Worm (Caenorhabditis elegans): ENCODE measurements around the gene wrn-1.
A peak's percentile ranks its signal among the peaks of the same experiment; 100 is the strongest.

wrn-1 gene

DNA sequence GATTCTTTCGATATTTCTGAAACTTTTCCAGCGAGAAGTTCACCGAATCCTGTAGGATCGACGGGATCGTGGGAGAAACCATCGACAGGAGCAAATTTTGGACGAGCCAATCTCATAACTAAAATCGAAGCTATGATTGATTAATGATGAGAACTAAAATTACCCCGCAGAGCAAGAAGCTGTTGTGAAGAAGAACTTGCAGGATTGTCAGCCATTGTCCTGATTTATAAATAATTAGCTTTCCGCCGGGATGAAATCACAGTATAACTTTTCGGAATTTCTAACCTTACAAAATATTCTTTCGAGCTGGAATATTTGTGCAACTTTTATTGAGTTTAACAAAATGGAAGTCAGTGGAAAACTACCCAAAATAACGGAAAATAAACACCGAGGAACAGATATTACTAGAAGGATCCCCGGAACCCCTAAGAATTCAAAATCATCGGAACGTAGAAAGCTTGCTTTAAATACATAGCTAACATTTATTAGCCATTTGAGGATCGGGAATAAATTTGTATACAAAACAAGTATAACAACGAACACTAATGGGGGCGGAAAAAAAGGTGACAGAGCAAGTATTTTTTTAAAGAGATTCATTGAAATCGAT lies 32.6 kb downstream of the wrn-1 start, which contains the start of gene C56C10.7:
Gene C56C10.7 (minus strand): TSS at position 312 of the 607 bp plus-strand sequence.
- TF ChIP-seq unc-30 (tag; optimal IDR thresholded peaks at IDR 0.05) (no peak), grh-1 (GFP tag; IDR thresholded peaks at IDR 0.05) (no peak), elt-2 (tag; optimal IDR thresholded peaks at IDR 0.05) (peak; percentile 30), nhr-71 (tag; optimal IDR thresholded peaks at IDR 0.05) (peak; percentile 11), efl-1 (optimal IDR thresholded peaks at IDR 0.05) (no peak), efl-1 (GFP tag; optimal IDR thresholded peaks at IDR 0.05 in 1 of 2) (no peak), ets-5 (GFP tag; IDR thresholded peaks at IDR 0.05) (no peak), nhr-19 (GFP tag; conservative IDR thresholded peaks at IDR 0.05) (no peak), mdl-1 (tag; optimal IDR thresholded peaks at IDR 0.05) (no peak), C16A3.4 (tag; optimal IDR thresholded peaks at IDR 0.05) (no peak), mep-1 (tag; optimal IDR thresholded peaks at IDR 0.05) (no peak), hlh-17 (GFP tag; optimal IDR thresholded peaks at IDR 0.05; ENCODE audit: borderline replicate concordance) (no peak), fkh-8 (tag; optimal IDR thresholded peaks at IDR 0.05) (no peak), lin-39 (tag; optimal IDR thresholded peaks at IDR 0.05) (no peak), nhr-76 (tag; optimal IDR thresholded peaks at IDR 0.05) (no peak), sptf-1 (tag; optimal IDR thresholded peaks at IDR 0.05) (no peak), fkh-10 (GFP tag; optimal IDR thresholded peaks at IDR 0.05) (no peak), pqm-1 (tag; optimal IDR thresholded peaks at IDR 0.05) (no peak), egl-27 (tag; optimal IDR thresholded peaks at IDR 0.05) (no peak), irx-1 (tag; optimal IDR thresholded peaks at IDR 0.05) (no peak), ceh-90 (tag; optimal IDR thresholded peaks at IDR 0.05) (no peak), dpl-1 (GFP tag; optimal IDR thresholded peaks at IDR 0.05) (no peak), blmp-1 (tag; optimal IDR thresholded peaks at IDR 0.05) (no peak), fos-1 (tag; optimal IDR thresholded peaks at IDR 0.05) (no peak), C34B4.2 (tag; optimal IDR thresholded peaks at IDR 0.05) (no peak), pax-3 (tag; optimal IDR thresholded peaks at IDR 0.05) (no peak), nhr-47 (tag; optimal IDR thresholded peaks at IDR 0.05) (no peak), snu-23 (GFP tag; optimal IDR thresholded peaks at IDR 0.05) (peak; percentile 32), isw-1 (GFP tag; IDR thresholded peaks at IDR 0.05) (no peak), unc-62 (GFP tag; optimal IDR thresholded peaks at IDR 0.05) (no peak), swsn-7 (tag; optimal IDR thresholded peaks at IDR 0.05) (no peak), lsy-2 (tag; optimal IDR thresholded peaks at IDR 0.05) (peak in 1 of 2 experiments; percentile 15), vab-15 (tag; optimal IDR thresholded peaks at IDR 0.05) (no peak), aly-2 (tag; optimal IDR thresholded peaks at IDR 0.05) (peak; percentile 75), ama-1 (optimal IDR thresholded peaks at IDR 0.05) (peak; percentile 62), egl-13 (tag; optimal IDR thresholded peaks at IDR 0.05) (no peak), nhr-90 (tag; optimal IDR thresholded peaks at IDR 0.05; ENCODE audit: poor library complexity) (peak; percentile 39), C04F5.9 (tag; optimal IDR thresholded peaks at IDR 0.05) (no peak), nhr-237 (tag; optimal IDR thresholded peaks at IDR 0.05) (no peak), elt-3 (tag; optimal IDR thresholded peaks at IDR 0.05) (no peak), alr-1 (tag; optimal IDR thresholded peaks at IDR 0.05; ENCODE audit: borderline replicate concordance) (no peak), ztf-11 (tag; optimal IDR thresholded peaks at IDR 0.05) (peak in 1 of 2 experiments; percentile 3), nhr-20 (tag; optimal IDR thresholded peaks at IDR 0.05) (peak; percentile 1), efl-3 (GFP tag; optimal IDR thresholded peaks at IDR 0.05) (no peak), pag-3 (tag; optimal IDR thresholded peaks at IDR 0.05; ENCODE audit: borderline replicate concordance, insufficient read depth) (no peak), F16B12.6 (tag; optimal IDR thresholded peaks at IDR 0.05) (no peak), hpl-2 (GFP tag; optimal IDR thresholded peaks at IDR 0.05) (no peak), ceh-82 (tag; optimal IDR thresholded peaks at IDR 0.05) (peak in 1 of 3 experiments; percentile 16), rnt-1 (tag; optimal IDR thresholded peaks at IDR 0.05) (no peak), lin-13 (GFP tag; optimal IDR thresholded peaks at IDR 0.05) (no peak), mab-9 (GFP tag; IDR thresholded peaks at IDR 0.05) (no peak), nhr-12 (tag; optimal IDR thresholded peaks at IDR 0.05) (no peak), nhr-85 (tag) (peak; percentile 24)

All from whole organism, L1 larva.